Fruit fly (Drosophila melanogaster) whole organism, embryonic: ENCODE data around the gene CG34176.

Experiments
- Awh ChIP-seq: fragments of 200-800 bp; sonication (Bioruptor generic); IDR thresholded peaks from 2 replicates; pipeline ENCODE4, ENCODE4 v1.3.6; 2022; ENCODE audit warnings: missing biosample characterization, missing genetic modification characterization
- B-H2 ChIP-seq: fragments of 200-800 bp; sonication (Bioruptor generic); optimal IDR thresholded peaks from 2 replicates; lab custom pipeline; 2018; ENCODE audit warnings: missing biosample characterization, mild to moderate bottlenecking, missing genetic modification characterization
- Bgb ChIP-seq: fragments of 200-800 bp; sonication (Bioruptor generic); IDR thresholded peaks from 2 replicates; pipeline ENCODE4 v1.3.6; 2022; ENCODE audit warnings: missing biosample characterization, missing genetic modification characterization; ENCODE audit not compliant: partially characterized antibody
- CG10462 ChIP-seq: fragments of 200-800 bp; sonication (Bioruptor generic); optimal IDR thresholded peaks from 2 replicates; lab custom pipeline; 2016; ENCODE audit warnings: missing biosample characterization, missing genetic modification characterization
- CG12391 ChIP-seq: fragments of 200-800 bp; sonication (Bioruptor generic); optimal IDR thresholded peaks from 3 replicates; lab custom pipeline; 2018; ENCODE audit warnings: missing biosample characterization, mild to moderate bottlenecking, missing genetic modification characterization, moderate library complexity
- CG14014 ChIP-seq: fragments of 200-800 bp; sonication (Bioruptor generic); IDR thresholded peaks from 2 replicates; pipeline ENCODE4 v1.3.6; 2022; ENCODE audit warnings: missing biosample characterization, missing genetic modification characterization
- CG14965 ChIP-seq: fragments of 200-800 bp; sonication (Bioruptor generic); optimal IDR thresholded peaks from 2 replicates; lab custom pipeline; 2016; ENCODE audit warnings: missing biosample characterization, missing genetic modification characterization, borderline replicate concordance
- CG15073 ChIP-seq: fragments of 200-800 bp; sonication (Bioruptor generic); optimal IDR thresholded peaks from 2 replicates; lab custom pipeline; 2016; ENCODE audit warnings: missing biosample characterization, missing genetic modification characterization
- CG1647 ChIP-seq: fragments of 200-800 bp; sonication (Bioruptor generic); optimal IDR thresholded peaks from 3 replicates; lab custom pipeline; 2016; ENCODE audit warnings: missing biosample characterization, missing genetic modification characterization
- CG17361 ChIP-seq: fragments of 200-800 bp; sonication (Bioruptor generic); IDR thresholded peaks from 3 replicates; pipeline ENCODE4 v1.3.6; 2022; ENCODE audit warnings: missing biosample characterization, missing genetic modification characterization
- CG2889 ChIP-seq: fragments of 200-800 bp; sonication (Bioruptor generic); IDR thresholded peaks from 3 replicates; pipeline ENCODE4 v1.3.6; 2022; ENCODE audit warnings: missing biosample characterization, missing genetic modification characterization
- CG30403 ChIP-seq: fragments of 200-800 bp; sonication (Bioruptor generic); optimal IDR thresholded peaks from 3 replicates; lab custom pipeline; 2016; ENCODE audit warnings: missing biosample characterization, missing genetic modification characterization
- CG31224 ChIP-seq: fragments of 200-800 bp; sonication (Bioruptor generic); IDR thresholded peaks from 2 replicates; pipeline ENCODE4 v1.3.6; 2022; ENCODE audit warnings: missing biosample characterization, missing genetic modification characterization
- CG31365 ChIP-seq: fragments of 200-800 bp; sonication (Bioruptor generic); optimal IDR thresholded peaks from 2 replicates; lab custom pipeline; 2018; ENCODE audit warnings: missing biosample characterization, mild to moderate bottlenecking, missing genetic modification characterization
- CG32532 ChIP-seq: fragments of 200-800 bp; sonication (Bioruptor generic); IDR thresholded peaks from 2 replicates; pipeline ENCODE4 v1.3.6; 2022; ENCODE audit warnings: missing biosample characterization, missing genetic modification characterization
- CG4360 ChIP-seq: fragments of 200-800 bp; sonication (Bioruptor generic); IDR thresholded peaks from 2 replicates; pipeline ENCODE4 v1.3.6; 2022; ENCODE audit warnings: missing biosample characterization, missing genetic modification characterization
- CG4404 ChIP-seq: fragments of 200-800 bp; sonication (Bioruptor generic); IDR thresholded peaks from 2 replicates; pipeline ENCODE4 v1.3.6; 2022; ENCODE audit warnings: missing biosample characterization, missing genetic modification characterization
- CG4424 ChIP-seq: fragments of 200-800 bp; sonication (Bioruptor generic); optimal IDR thresholded peaks from 3 replicates; lab custom pipeline; 2016; ENCODE audit warnings: missing biosample characterization, missing genetic modification characterization
- CG5245 ChIP-seq: fragments of 200-800 bp; sonication (Bioruptor generic); optimal IDR thresholded peaks from 3 replicates; lab custom pipeline; 2016; ENCODE audit warnings: missing biosample characterization, missing genetic modification characterization
- CG7271 ChIP-seq: fragments of 200-800 bp; sonication (Bioruptor generic); optimal IDR thresholded peaks from 2 replicates; lab custom pipeline; 2018; ENCODE audit warnings: missing biosample characterization, mild to moderate bottlenecking, missing genetic modification characterization, moderate library complexity
- CG8290 ChIP-seq, 3 experiments: fragments of 200-800 bp; sonication (Bioruptor generic); optimal IDR thresholded peaks; 2 replicates each; lab custom pipeline; 2016 to 2019; ENCODE audit warnings: missing biosample characterization in 3 of 3, missing genetic modification characterization in 3 of 3, mild to moderate bottlenecking in 2 of 3, moderate library complexity in 1 of 3
- CG8478 ChIP-seq: fragments of >200 bp; optimal IDR thresholded peaks from 2 replicates; lab custom pipeline; 2018
- CG8944 ChIP-seq: fragments of 200-800 bp; sonication (Bioruptor generic); optimal IDR thresholded peaks from 3 replicates; lab custom pipeline; 2016; ENCODE audit warnings: missing biosample characterization, missing genetic modification characterization
- CG9609 ChIP-seq: fragments of 200-800 bp; sonication (Bioruptor generic); optimal IDR thresholded peaks from 3 replicates; lab custom pipeline; 2016; ENCODE audit warnings: missing biosample characterization, missing genetic modification characterization
- CG9797 ChIP-seq: fragments of 200-800 bp; sonication (Bioruptor generic); optimal IDR thresholded peaks from 3 replicates; lab custom pipeline; 2018; ENCODE audit warnings: missing biosample characterization, mild to moderate bottlenecking, missing genetic modification characterization
- Chrac-16 ChIP-seq: fragments of 200-800 bp; sonication (Bioruptor generic); optimal IDR thresholded peaks from 3 replicates; lab custom pipeline; 2016; ENCODE audit warnings: missing biosample characterization, missing genetic modification characterization
- Dll ChIP-seq: fragments of 200-800 bp; sonication (Bioruptor generic); IDR thresholded peaks from 4 replicates; pipeline ENCODE4 v1.3.6; 2022; ENCODE audit warnings: missing biosample characterization, missing genetic modification characterization; ENCODE audit not compliant: partially characterized antibody
- Eip74EF ChIP-seq, 2 experiments: fragments of 200-800 bp in 1 of 2; fragments of >200 bp in 1 of 2; sonication (Bioruptor generic) in 1 of 2; optimal IDR thresholded peaks; 2 replicates each; lab custom pipeline; 2017 to 2019; ENCODE audit warnings: missing biosample characterization in 2 of 2, missing genetic modification characterization in 2 of 2, mild to moderate bottlenecking in 1 of 2, moderate library complexity in 1 of 2
- Elba2 ChIP-seq: fragments of 200-800 bp; sonication (Bioruptor generic); optimal IDR thresholded peaks from 3 replicates; lab custom pipeline; 2016; ENCODE audit warnings: missing biosample characterization, missing genetic modification characterization
- GATAe ChIP-seq: fragments of 200-800 bp; sonication (Bioruptor generic); conservative IDR thresholded peaks from 2 replicates; pipeline ENCODE4 v1.3.6; 2022; ENCODE audit warnings: missing biosample characterization, missing genetic modification characterization
- Hr51 ChIP-seq, 2 experiments: fragments of 200-800 bp; sonication (Bioruptor generic); optimal IDR thresholded peaks; 2 replicates in 1 of 2; 3 replicates in 1 of 2; lab custom pipeline; 2016 to 2018; ENCODE audit warnings: missing biosample characterization in 2 of 2, missing genetic modification characterization in 2 of 2, mild to moderate bottlenecking in 1 of 2, moderate library complexity in 1 of 2
- Kr ChIP-seq: fragments of 200-800 bp; sonication (Bioruptor generic); optimal IDR thresholded peaks from 2 replicates; lab custom pipeline; 2017; ENCODE audit warnings: missing biosample characterization, mild to moderate bottlenecking, missing genetic modification characterization
- MESR4 ChIP-seq: fragments of 200-800 bp; sonication (Bioruptor generic); optimal IDR thresholded peaks from 2 replicates; lab custom pipeline; 2018; ENCODE audit warnings: missing biosample characterization, mild to moderate bottlenecking, missing genetic modification characterization, moderate library complexity
- Oli ChIP-seq: fragments of 200-800 bp; sonication (Bioruptor generic); optimal IDR thresholded peaks from 2 replicates; lab custom pipeline; 2018; ENCODE audit warnings: missing biosample characterization, mild to moderate bottlenecking, missing genetic modification characterization, moderate library complexity
- Opbp ChIP-seq: fragments of 200-800 bp; sonication (Bioruptor generic); IDR thresholded peaks from 3 replicates; pipeline ENCODE4 v1.3.6; 2022; ENCODE audit warnings: missing biosample characterization, missing genetic modification characterization; ENCODE audit not compliant: partially characterized antibody
- Rx ChIP-seq: fragments of 200-800 bp; sonication (Bioruptor generic); IDR thresholded peaks from 2 replicates; pipeline ENCODE4 v1.3.6; 2022; ENCODE audit warnings: missing biosample characterization, missing genetic modification characterization
- Side ChIP-seq: fragments of 200-800 bp; sonication (Bioruptor generic); optimal IDR thresholded peaks from 2 replicates; lab custom pipeline; 2016; ENCODE audit warnings: missing biosample characterization, missing genetic modification characterization
- YL-1 ChIP-seq: fragments of 200-800 bp; sonication (Bioruptor generic); optimal IDR thresholded peaks from 3 replicates; lab custom pipeline; 2017; ENCODE audit warnings: missing biosample characterization, mild to moderate bottlenecking, missing genetic modification characterization
- ap ChIP-seq: fragments of 200-800 bp; sonication (Bioruptor generic); IDR thresholded peaks from 2 replicates; pipeline ENCODE4 v1.3.6; 2022; ENCODE audit warnings: missing biosample characterization, missing genetic modification characterization
- bcd ChIP-seq: fragments of 200-800 bp; sonication (Bioruptor generic); optimal IDR thresholded peaks from 2 replicates; lab custom pipeline; 2017; ENCODE audit warnings: missing biosample characterization, mild to moderate bottlenecking, missing genetic modification characterization
- ems ChIP-seq: fragments of 200-800 bp; sonication (Bioruptor generic); optimal IDR thresholded peaks from 3 replicates; lab custom pipeline; 2016; ENCODE audit warnings: missing biosample characterization, missing genetic modification characterization
- gce ChIP-seq: fragments of 200-800 bp; sonication (Bioruptor generic); IDR thresholded peaks from 3 replicates; pipeline ENCODE4 v1.3.6; 2022; ENCODE audit warnings: missing biosample characterization, missing genetic modification characterization
- grn ChIP-seq: fragments of 200-800 bp; sonication (Bioruptor generic); optimal IDR thresholded peaks from 3 replicates; lab custom pipeline; 2017; ENCODE audit warnings: missing biosample characterization, missing genetic modification characterization
- luna ChIP-seq: fragments of 200-800 bp; sonication (Bioruptor generic); optimal IDR thresholded peaks from 2 replicates; lab custom pipeline; 2016; ENCODE audit warnings: missing biosample characterization, missing genetic modification characterization
- nerfin-1 ChIP-seq: fragments of 200-800 bp; sonication (Bioruptor generic); optimal IDR thresholded peaks from 3 replicates; lab custom pipeline; 2019; ENCODE audit warnings: missing biosample characterization, mild to moderate bottlenecking, missing genetic modification characterization, moderate library complexity
- pan ChIP-seq, 4 experiments: fragments of >200 bp in 3 of 4; fragments of 200-800 bp in 1 of 4; sonication (Bioruptor generic) in 1 of 4; optimal IDR thresholded peaks in 3 of 4; IDR thresholded peaks in 1 of 4; 2 replicates each; pipeline versions ENCODE4 v1.3.6 to Lab custom; 2017 to 2022; ENCODE audit warnings: missing biosample characterization in 2 of 4, missing genetic modification characterization in 2 of 4, mixed read lengths in 1 of 4
- run ChIP-seq: fragments of 200-800 bp; sonication (Bioruptor generic); optimal IDR thresholded peaks from 3 replicates; lab custom pipeline; 2018; ENCODE audit warnings: missing biosample characterization, mild to moderate bottlenecking, missing genetic modification characterization
- salm ChIP-seq: fragments of 200-800 bp; sonication (Bioruptor generic); optimal IDR thresholded peaks from 2 replicates; lab custom pipeline; 2018; ENCODE audit warnings: missing biosample characterization, mild to moderate bottlenecking, missing genetic modification characterization
- toy ChIP-seq: fragments of 200-800 bp; sonication (Bioruptor generic); IDR thresholded peaks from 2 replicates; pipeline ENCODE4 v1.3.6; 2022; ENCODE audit warnings: missing biosample characterization, missing genetic modification characterization

CG34176 gene

DNA sequence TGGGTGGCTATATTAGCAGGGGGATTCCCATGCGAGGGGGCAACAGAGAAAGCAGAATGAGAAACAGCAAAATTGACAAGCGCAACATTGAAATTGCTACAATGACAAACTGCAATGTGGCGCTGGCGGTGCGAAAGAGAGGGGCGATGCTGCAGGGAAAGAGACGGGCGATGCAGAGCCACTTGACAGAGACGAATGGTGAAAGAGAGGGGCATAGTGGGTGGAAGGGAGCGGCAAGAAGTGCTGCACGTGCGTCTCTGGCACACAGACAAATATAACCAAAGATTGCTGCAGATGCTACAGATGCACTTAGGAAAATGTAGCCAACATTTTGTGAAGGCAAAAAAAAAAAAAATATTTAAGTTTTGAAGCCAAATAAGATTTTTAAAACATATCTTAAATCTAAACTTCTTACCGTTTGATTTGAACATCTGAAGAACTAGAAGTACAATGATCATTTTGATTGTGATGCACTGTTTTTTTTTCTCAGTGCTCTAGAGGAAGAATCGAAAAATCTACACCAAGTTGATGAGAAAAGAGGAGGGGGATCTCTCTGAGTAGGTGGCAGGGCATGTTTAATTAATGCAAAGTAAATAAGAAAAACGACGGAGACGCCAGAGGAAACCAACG is 41.4 kb downstream of the CG34176 start (continued):
- TF ChIP-seq Opbp (GFP tag; lab: Robert Waterston, UW) (no peak), CG5245 (GFP tag; lab: Kevin White, UChicago) (peak; percentile 47), salm (tag; lab: Kevin White, UChicago) (peak; percentile 12), CG2889 (no peak), Side (GFP tag; lab: Kevin White, UChicago) (peak; percentile 42), CG8478 (lab: Kevin White, UChicago) (no peak), CG9797 (GFP tag; lab: Kevin White, UChicago) (no peak), CG15073 (GFP tag; lab: Kevin White, UChicago) (no peak), Chrac-16 (GFP tag; lab: Kevin White, UChicago) (peak; percentile 66), pan (optimal IDR thresholded peaks at IDR 0.05; lab: Kevin White, UChicago) (no peak), pan (GFP tag; optimal IDR thresholded peaks at IDR 0.05 in 1 of 2, IDR thresholded peaks at IDR 0.05 in 1 of 2) (peak in 1 of 2 experiments; percentile 52), bcd (GFP tag; lab: Kevin White, UChicago) (peak; percentile 30), ems (GFP tag; lab: Kevin White, UChicago) (no peak), GATAe (no peak), CG9609 (GFP tag; lab: Kevin White, UChicago) (peak; percentile 55), CG12391 (tag; lab: Kevin White, UChicago) (peak; percentile 83), Bgb (GFP tag; lab: Robert Waterston, UW) (no peak), CG8290 (GFP tag; optimal IDR thresholded peaks at IDR 0.05; lab: Kevin White, UChicago) (no peak), CG8290 (tag; optimal IDR thresholded peaks at IDR 0.05; lab: Kevin White, UChicago) (no peak), CG4424 (GFP tag; lab: Kevin White, UChicago) (peak; percentile 79), Eip74EF (GFP tag; optimal IDR thresholded peaks at IDR 0.05; lab: Kevin White, UChicago) (peak in 1 of 2 experiments; percentile 40), CG14014 (GFP tag; lab: Robert Waterston, UW) (no peak), CG31224 (GFP tag; lab: Robert Waterston, UW) (no peak), CG8944 (GFP tag; lab: Kevin White, UChicago) (peak; percentile 33), CG1647 (GFP tag; lab: Kevin White, UChicago) (no peak), CG31365 (tag; lab: Kevin White, UChicago) (no peak), B-H2 (GFP tag; lab: Kevin White, UChicago) (no peak), CG30403 (GFP tag; lab: Kevin White, UChicago) (peak; percentile 69), Kr (GFP tag; lab: Kevin White, UChicago) (no peak), Oli (tag; lab: Kevin White, UChicago) (peak; percentile 68), Dll (GFP tag; lab: Robert Waterston, UW) (no peak), Hr51 (GFP tag; optimal IDR thresholded peaks at IDR 0.05; lab: Kevin White, UChicago) (peak in 1 of 2 experiments; percentile 34), run (tag; lab: Kevin White, UChicago) (no peak), CG17361 (GFP tag; lab: Robert Waterston, UW) (peak; percentile 69), CG4360 (GFP tag; lab: Robert Waterston, UW) (0 out of 2 replicates have a peak, but pooled peaks have one; percentile 47), CG32532 (GFP tag; lab: Robert Waterston, UW) (no peak), gce (0 out of 3 replicates have a peak, but pooled peaks have one; percentile 52), CG10462 (peak; percentile 8), Awh (GFP tag; lab: Robert Waterston, UW) (peak; percentile 58; the same call in 1 of the 2 replicates), luna (no peak), Elba2 (GFP tag; lab: Kevin White, UChicago) (no peak), Rx (peak; percentile 46), MESR4 (GFP tag; lab: Kevin White, UChicago) (no peak), ap (GFP tag; lab: Robert Waterston, UW) (peak; percentile 68), CG14965 (GFP tag; lab: Kevin White, UChicago) (no peak), CG4404 (GFP tag; lab: Robert Waterston, UW) (peak; percentile 55), grn (GFP tag; lab: Kevin White, UChicago) (no peak), toy (GFP tag; lab: Robert Waterston, UW) (no peak), nerfin-1 (tag; lab: Kevin White, UChicago) (peak; percentile 51), CG7271 (tag; lab: Kevin White, UChicago) (no peak), YL-1 (no peak)
